Fruit fly (Drosophila melanogaster) whole organism, wandering third instar larva: ENCODE results near the gene CkIIbeta.

Experiments used
- CG32264 ChIP-seq: fragments of 200-800 bp; sonication (Bioruptor generic); optimal IDR thresholded peaks from 2 replicates; lab custom pipeline; 2016; ENCODE audit warnings: missing biosample characterization, missing genetic modification characterization
- GATAd ChIP-seq: sonication (Bioruptor generic); optimal IDR thresholded peaks from 2 replicates; lab custom pipeline; 2016; ENCODE audit warnings: missing biosample characterization, missing genetic modification characterization
- Hnf4 ChIP-seq: fragments of 200-800 bp; sonication (Bioruptor generic); optimal IDR thresholded peaks from 2 replicates; lab custom pipeline; 2016; ENCODE audit warnings: missing biosample characterization, mild to moderate bottlenecking, missing genetic modification characterization
- Hr78 ChIP-seq: fragments of >200 bp; optimal IDR thresholded peaks from 2 replicates; lab custom pipeline; 2017; ENCODE audit warnings: missing biosample characterization, missing genetic modification characterization
- Mio ChIP-seq: sonication (Bioruptor generic); optimal IDR thresholded peaks from 2 replicates; lab custom pipeline; 2016; ENCODE audit warnings: missing biosample characterization, missing genetic modification characterization
- OdsH ChIP-seq: fragments of 200-800 bp; sonication (Bioruptor generic); optimal IDR thresholded peaks from 2 replicates; lab custom pipeline; 2016; ENCODE audit warnings: missing biosample characterization, mild to moderate bottlenecking, missing genetic modification characterization
- Vsx2 ChIP-seq: fragments of 200-300, 225-300 bp; sonication (Bioruptor generic); optimal IDR thresholded peaks from 2 replicates; lab custom pipeline; 2018; ENCODE audit warnings: missing biosample characterization, missing genetic modification characterization; ENCODE audit not compliant: partially characterized antibody
- br ChIP-seq: fragments of 200-800 bp; sonication (Bioruptor generic); optimal IDR thresholded peaks from 2 replicates; lab custom pipeline; 2016; ENCODE audit warnings: missing biosample characterization, missing genetic modification characterization
- foxo ChIP-seq, 2 experiments: fragments of 200-800 bp; sonication (Bioruptor generic); optimal IDR thresholded peaks; 2 replicates in 1 of 2; 3 replicates in 1 of 2; lab custom pipeline; 2016 to 2017; ENCODE audit warnings: missing biosample characterization in 2 of 2, missing genetic modification characterization in 2 of 2
- lola ChIP-seq: fragments of >200 bp; optimal IDR thresholded peaks from 2 replicates; lab custom pipeline; 2017; ENCODE audit warnings: missing biosample characterization, missing genetic modification characterization
- pan ChIP-seq: fragments of >200 bp; optimal IDR thresholded peaks from 2 replicates; lab custom pipeline; 2017
- psq ChIP-seq: fragments of 200-800 bp; sonication (Bioruptor generic); optimal IDR thresholded peaks from 3 replicates; lab custom pipeline; 2017; ENCODE audit warnings: missing biosample characterization, mild to moderate bottlenecking, missing genetic modification characterization, moderate library complexity
- sv ChIP-seq: fragments of 200-800 bp; sonication (Bioruptor generic); optimal IDR thresholded peaks from 3 replicates; lab custom pipeline; 2016; ENCODE audit warnings: missing biosample characterization, missing genetic modification characterization

- peak; percentile 22 for TF ChIP-seq br (GFP tag; lab: Kevin White, UChicago)
- no peak for TF ChIP-seq GATAd (GFP tag; lab: Kevin White, UChicago)
- no peak for TF ChIP-seq sv (GFP tag; lab: Kevin White, UChicago)
- TF ChIP-seq Hr78 (GFP tag; lab: Kevin White, UChicago) = no peak
- TF ChIP-seq lola = no peak
- peak; percentile 41 for TF ChIP-seq OdsH (GFP tag; lab: Kevin White, UChicago)
- TF ChIP-seq psq (GFP tag; lab: Kevin White, UChicago) = peak; percentile 56
- TF ChIP-seq pan (lab: Kevin White, UChicago) = no peak
- peak in 1 of 2 experiments; percentile 32 for TF ChIP-seq foxo (GFP tag; optimal IDR thresholded peaks at IDR 0.05; lab: Kevin White, UChicago)
- no peak for TF ChIP-seq Mio (GFP tag; lab: Kevin White, UChicago)
- TF ChIP-seq CG32264 = no peak
- peak; percentile 61 for TF ChIP-seq Hnf4 (GFP tag; lab: Kevin White, UChicago)
- TF ChIP-seq Vsx2 (GFP tag; lab: Kevin White, UChicago) = no peak
Observed at dm6 chrX:11806867-11807747, 14.8 kb downstream of the CkIIbeta start, which contains the start of gene Hsc70-3.
